Worm (Caenorhabditis elegans): ENCODE results near the gene mfsd-12.

mfsd-12 gene

DNA sequence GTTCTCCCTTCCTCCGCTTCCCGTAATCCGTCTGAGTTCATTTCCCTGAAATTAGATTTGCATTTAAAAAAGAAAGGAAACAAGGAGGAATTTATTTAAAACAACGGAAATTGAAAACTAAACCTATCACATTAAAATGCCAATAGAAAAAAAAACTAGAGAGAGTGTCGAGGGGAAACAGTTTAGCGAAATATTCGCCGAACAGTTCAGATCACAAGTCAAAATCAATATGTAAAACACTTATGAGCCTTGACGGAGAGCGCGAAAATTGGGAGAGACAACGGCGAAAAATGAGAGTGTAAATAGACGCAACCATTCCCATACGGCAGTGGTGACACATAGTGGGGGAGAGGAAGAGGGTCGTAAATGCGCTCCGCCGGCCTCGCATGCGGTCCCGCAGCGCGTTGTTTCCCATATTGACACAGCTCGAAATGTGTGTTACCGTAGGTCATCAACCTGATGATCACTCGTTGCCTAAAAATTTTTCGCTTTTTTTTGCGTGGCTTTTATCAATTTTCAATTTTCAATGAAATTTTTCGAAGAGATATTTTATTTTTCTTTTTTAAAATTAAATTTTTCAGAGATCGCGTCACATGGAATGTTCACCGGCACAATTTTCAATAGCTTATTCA lies 43.9 kb downstream of the mfsd-12 start, which contains the start of the genes dnj-14 and glit-1 (continued):
- no peak for TF ChIP-seq Y105C5A.15 (GFP tag; IDR thresholded peaks at IDR 0.05)
- TF ChIP-seq lin-39 (tag; optimal IDR thresholded peaks at IDR 0.05) = no peak
- TF ChIP-seq ama-1 (optimal IDR thresholded peaks at IDR 0.05) = peak; percentile 16
- TF ChIP-seq dpl-1 (GFP tag; optimal IDR thresholded peaks at IDR 0.05) = peak; percentile 76
- peak; percentile 50 for TF ChIP-seq nhr-10 (tag; optimal IDR thresholded peaks at IDR 0.05)
- no peak for TF ChIP-seq daf-19 (GFP tag; conservative IDR thresholded peaks at IDR 0.05)
- TF ChIP-seq dmd-6 (GFP tag; IDR thresholded peaks at IDR 0.05) = peak; percentile 89
- no peak for TF ChIP-seq nhr-237 (tag; optimal IDR thresholded peaks at IDR 0.05)
- TF ChIP-seq T26A8.4 (GFP tag; IDR thresholded peaks at IDR 0.05) = peak; percentile 82
- TF ChIP-seq D1046.2 (GFP tag; IDR thresholded peaks at IDR 0.05) = peak; percentile 99
- TF ChIP-seq nhr-11 (tag; optimal IDR thresholded peaks at IDR 0.05) = peak; percentile 88
- no peak for TF ChIP-seq ZK337.2 (GFP tag; IDR thresholded peaks at IDR 0.05)
- TF ChIP-seq nhr-111 (GFP tag; optimal IDR thresholded peaks at IDR 0.05) = no peak
- TF ChIP-seq dmd-8 (GFP tag; IDR thresholded peaks at IDR 0.05) = no peak
- TF ChIP-seq set-16 (GFP tag; IDR thresholded peaks at IDR 0.05) = peak; percentile 57; the same call in 1 of the 2 replicates
- no peak for TF ChIP-seq F44E2.7 (GFP tag; IDR thresholded peaks at IDR 0.05)
- TF ChIP-seq ceh-44 (GFP tag; IDR thresholded peaks at IDR 0.05) = no peak
- peak; percentile 16 for TF ChIP-seq ceh-28 (tag; optimal IDR thresholded peaks at IDR 0.05)
- TF ChIP-seq madf-9 (GFP tag; conservative IDR thresholded peaks at IDR 0.05) = peak; percentile 72
- peak; percentile 95 for TF ChIP-seq nhr-77 (tag; optimal IDR thresholded peaks at IDR 0.05)
- TF ChIP-seq lim-7 (GFP tag; IDR thresholded peaks at IDR 0.05) = 0 out of 2 replicates have a peak, but pooled peaks have one; percentile 11
- TF ChIP-seq saeg-2 (GFP tag; IDR thresholded peaks at IDR 0.05) = peak; percentile 80
- TF ChIP-seq attf-4 (tag; optimal IDR thresholded peaks at IDR 0.05) = no peak
- TF ChIP-seq fkh-10 (GFP tag; optimal IDR thresholded peaks at IDR 0.05) = peak; percentile 54
- peak in 1 of 2 experiments; percentile 86 for TF ChIP-seq unc-62 (GFP tag; optimal IDR thresholded peaks at IDR 0.05 in 1 of 2)
- TF ChIP-seq unc-62 (tag; optimal IDR thresholded peaks at IDR 0.05) = no peak
- TF ChIP-seq zfp-2 (tag; optimal IDR thresholded peaks at IDR 0.05) = peak; percentile 15
- peak; percentile 54; the same call in 1 of the 2 replicates for TF ChIP-seq ctbp-1 (GFP tag; IDR thresholded peaks at IDR 0.05)
- peak; percentile 21 to 91 for TF ChIP-seq mdl-1 (tag; optimal IDR thresholded peaks at IDR 0.05)
- TF ChIP-seq ceh-20 (GFP tag; IDR thresholded peaks at IDR 0.05) = peak; percentile 69
- peak; percentile 67 for TF ChIP-seq ztf-7 (tag; optimal IDR thresholded peaks at IDR 0.05)
- TF ChIP-seq nhr-25 (tag; optimal IDR thresholded peaks at IDR 0.05; ENCODE audit: borderline replicate concordance, insufficient read depth) = peak; percentile 80
- no peak for TF ChIP-seq Y75B8A.6 (GFP tag; IDR thresholded peaks at IDR 0.05)
- TF ChIP-seq F37D6.2 (tag; optimal IDR thresholded peaks at IDR 0.05) = peak; percentile 57
- TF ChIP-seq mxl-2 (GFP tag; conservative IDR thresholded peaks at IDR 0.05) = no peak
- TF ChIP-seq ces-1 (GFP tag; optimal IDR thresholded peaks at IDR 0.05) = no peak
- peak in 1 of 2 experiments; percentile 85 for TF ChIP-seq hif-1 (tag; optimal IDR thresholded peaks at IDR 0.05)
- peak; percentile 57; the same call in 1 of the 2 replicates for TF ChIP-seq dmd-9 (GFP tag; IDR thresholded peaks at IDR 0.05)
- TF ChIP-seq lin-13 (GFP tag; optimal IDR thresholded peaks at IDR 0.05) = peak; percentile 87
- TF ChIP-seq mes-2 (tag; optimal IDR thresholded peaks at IDR 0.05; ENCODE audit: poor library complexity, severe bottlenecking) = peak; percentile 90
- TF ChIP-seq nhr-6 (tag; optimal IDR thresholded peaks at IDR 0.05) = peak; percentile 82
- no peak for TF ChIP-seq zip-2 (tag; optimal IDR thresholded peaks at IDR 0.05)
- no peak for TF ChIP-seq aly-2 (tag; optimal IDR thresholded peaks at IDR 0.05)
- TF ChIP-seq ceh-82 (tag; optimal IDR thresholded peaks at IDR 0.05) = no peak
- peak; percentile 76 for TF ChIP-seq T20F7.1 (GFP tag; optimal IDR thresholded peaks at IDR 0.05)
- peak; percentile 66; the same call in 1 of the 2 replicates for TF ChIP-seq egl-43 (GFP tag; IDR thresholded peaks at IDR 0.05)
- TF ChIP-seq zfp-3 (GFP tag; conservative IDR thresholded peaks at IDR 0.05) = no peak
- no peak for TF ChIP-seq tag-97 (GFP tag; IDR thresholded peaks at IDR 0.05)
- TF ChIP-seq hmg-1.1 (GFP tag; IDR thresholded peaks at IDR 0.05) = peak; percentile 88
- no peak for TF ChIP-seq zip-11 (GFP tag; IDR thresholded peaks at IDR 0.05)
- no peak for TF ChIP-seq Y48G9A.11 (GFP tag; IDR thresholded peaks at IDR 0.05)

Data from whole organism, L4 larva.